Fruit fly (Drosophila melanogaster): Measurements from ENCODE around the gene nAChRbeta2.
A peak's percentile ranks its signal among the peaks of the same experiment; 100 is the strongest.

nAChRbeta2 gene

DNA sequence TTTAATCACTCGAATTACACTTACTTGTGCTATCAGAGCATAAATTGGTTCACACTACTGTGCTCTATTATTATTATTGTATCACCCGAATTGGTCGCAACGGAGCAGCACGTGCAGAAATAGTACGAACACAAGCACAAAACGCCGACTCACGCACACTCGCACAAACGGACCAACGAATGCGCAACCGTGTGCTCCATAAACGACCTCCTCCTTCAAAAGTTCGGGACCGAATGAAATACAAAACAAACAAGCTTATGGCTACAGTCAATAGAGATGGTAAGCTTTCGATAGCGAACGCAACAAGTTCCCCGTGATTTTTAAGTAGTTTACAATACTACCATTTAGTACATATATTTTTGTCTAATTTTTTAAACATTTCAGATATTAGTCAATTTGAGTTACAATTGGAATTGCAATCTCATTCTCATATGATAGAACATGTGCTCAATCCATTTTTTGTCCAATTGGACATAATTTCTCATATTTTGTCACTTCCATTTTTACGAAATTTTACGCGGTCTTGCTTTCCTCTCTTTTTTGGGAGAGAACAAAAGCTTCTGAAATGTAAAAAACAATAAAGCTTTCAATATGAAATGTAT, 28.9 kb upstream of the nAChRbeta2 start, which contains the start of gene Cftr (continued):
- TF ChIP-seq CG8765 (GFP tag; IDR thresholded peaks at IDR 0.05) = no peak
- peak in 1 of 2 experiments; percentile 70 for TF ChIP-seq Trl (optimal IDR thresholded peaks at IDR 0.05)
- TF ChIP-seq Trl (GFP tag; optimal IDR thresholded peaks at IDR 0.05) = peak; percentile 26
- TF ChIP-seq CG6654 (GFP tag; optimal IDR thresholded peaks at IDR 0.05) = no peak
- no peak for TF ChIP-seq sd (tag; optimal IDR thresholded peaks at IDR 0.05)
- no peak for TF ChIP-seq Sry-β (GFP tag; optimal IDR thresholded peaks at IDR 0.05)
- TF ChIP-seq CG16815 (GFP tag; optimal IDR thresholded peaks at IDR 0.05) = no peak
- no peak for TF ChIP-seq fd102C (GFP tag; optimal IDR thresholded peaks at IDR 0.05)
- TF ChIP-seq BEAF-32 (GFP tag; optimal IDR thresholded peaks at IDR 0.05) = peak; percentile 46
- TF ChIP-seq zfh1 (GFP tag; IDR thresholded peaks at IDR 0.05) = no peak
- TF ChIP-seq hbn (GFP tag; IDR thresholded peaks at IDR 0.05; ENCODE audit: partially characterized antibody) = no peak
- TF ChIP-seq CG16779 (GFP tag; IDR thresholded peaks at IDR 0.05) = peak; percentile 65; the same call in 1 of the 2 replicates
- TF ChIP-seq Drgx (GFP tag; IDR thresholded peaks at IDR 0.05) = peak; percentile 52
- TF ChIP-seq CG17829 (tag; optimal IDR thresholded peaks at IDR 0.05) = no peak
- no peak for TF ChIP-seq Oli (tag; optimal IDR thresholded peaks at IDR 0.05)
- TF ChIP-seq gce (GFP tag; IDR thresholded peaks at IDR 0.05) = no peak; the same call in 2 of the 3 replicates
- TF ChIP-seq CG3847 (GFP tag; IDR thresholded peaks at IDR 0.05) = peak; percentile 63
- no peak for TF ChIP-seq fd64A (GFP tag; optimal IDR thresholded peaks at IDR 0.05)
- peak; percentile 78 for TF ChIP-seq lbe (GFP tag; optimal IDR thresholded peaks at IDR 0.05)
- no peak for TF ChIP-seq CG11093 (GFP tag; IDR thresholded peaks at IDR 0.05)
- TF ChIP-seq sob (GFP tag; IDR thresholded peaks at IDR 0.05) = peak; percentile 81
- TF ChIP-seq CG12236 (GFP tag; optimal IDR thresholded peaks at IDR 0.05) = no peak
- no peak for TF ChIP-seq jigr1 (GFP tag; IDR thresholded peaks at IDR 0.05)
- TF ChIP-seq CG2875 (GFP tag; optimal IDR thresholded peaks at IDR 0.05) = no peak
- peak; percentile 74; the same call in 1 of the 2 replicates for TF ChIP-seq bbx (GFP tag; IDR thresholded peaks at IDR 0.05; ENCODE audit: partially characterized antibody)
- peak; percentile 59; the same call in 1 of the 3 replicates for TF ChIP-seq CG3726 (GFP tag; IDR thresholded peaks at IDR 0.05)
- TF ChIP-seq CG14667 (GFP tag; IDR thresholded peaks at IDR 0.05) = no peak
- no peak for TF ChIP-seq ase (GFP tag; IDR thresholded peaks at IDR 0.05)
- peak; percentile 52 for TF ChIP-seq ERR (GFP tag; optimal IDR thresholded peaks at IDR 0.05)
- TF ChIP-seq CG12744 (GFP tag; optimal IDR thresholded peaks at IDR 0.05) = peak; percentile 70
- TF ChIP-seq Ets65A (GFP tag) = peak; percentile 46
- no peak for TF ChIP-seq Rx (GFP tag; IDR thresholded peaks at IDR 0.05)
- peak; percentile 53 for TF ChIP-seq Max (GFP tag; optimal IDR thresholded peaks at IDR 0.05)
- no peak for TF ChIP-seq gsb (GFP tag; IDR thresholded peaks at IDR 0.05)
- peak; percentile 96 for TF ChIP-seq Med (GFP tag)
- no peak for TF ChIP-seq pb (GFP tag; optimal IDR thresholded peaks at IDR 0.05)
- TF ChIP-seq mirr (GFP tag; optimal IDR thresholded peaks at IDR 0.05) = peak; percentile 88
- no peak for TF ChIP-seq Lim3 (GFP tag; IDR thresholded peaks at IDR 0.05)
- TF ChIP-seq CG1603 (tag; optimal IDR thresholded peaks at IDR 0.05) = no peak
- TF ChIP-seq CG12659 (GFP tag; optimal IDR thresholded peaks at IDR 0.05) = peak; percentile 55
- no peak for TF ChIP-seq ac (GFP tag; optimal IDR thresholded peaks at IDR 0.05)
- peak; percentile 10 for TF ChIP-seq CG5245 (GFP tag; optimal IDR thresholded peaks at IDR 0.05)
- peak; percentile 49 for TF ChIP-seq Ada2b (GFP tag; IDR thresholded peaks at IDR 0.05)
- no peak for TF ChIP-seq CG12219 (GFP tag; optimal IDR thresholded peaks at IDR 0.05)
- TF ChIP-seq CG4854 (GFP tag; optimal IDR thresholded peaks at IDR 0.05) = peak; percentile 44
- TF ChIP-seq MTF-1 (GFP tag; optimal IDR thresholded peaks at IDR 0.05; ENCODE audit: borderline replicate concordance) = peak; percentile 70
- TF ChIP-seq CG43689 (GFP tag; IDR thresholded peaks at IDR 0.05) = 0 out of 2 replicates have a peak, but pooled peaks have one; percentile 4
- TF ChIP-seq CG6813 (GFP tag; optimal IDR thresholded peaks at IDR 0.05) = peak; percentile 27
- TF ChIP-seq Atf-2 (GFP tag; optimal IDR thresholded peaks at IDR 0.05) = no peak
- TF ChIP-seq zen (tag; optimal IDR thresholded peaks at IDR 0.05) = no peak
- TF ChIP-seq CG17359 (tag; optimal IDR thresholded peaks at IDR 0.05) = peak; percentile 56
